Worm (Caenorhabditis elegans) whole organism, mixed stage, embryonic: ENCODE measurements around the gene C25F9.14.

Experiments used
- M03D4.4 ChIP-seq: sonication (generic microtip); optimal IDR thresholded peaks from 2 replicates; lab custom pipeline; 2017; ENCODE audit warnings: mild to moderate bottlenecking, missing genetic modification characterization, missing compliant biosample characterization
- ceh-39 ChIP-seq: fragments of 150-350 bp; optimal IDR thresholded peaks from 2 replicates; lab custom pipeline; 2014; ENCODE audit warnings: missing biosample characterization, missing genetic modification characterization
- drap-1 ChIP-seq: fragments of 200-800 bp; sonication (Bioruptor generic); optimal IDR thresholded peaks from 3 replicates; lab custom pipeline; 2018; ENCODE audit warnings: mild to moderate bottlenecking, missing genetic modification characterization, missing compliant biosample characterization

DNA sequence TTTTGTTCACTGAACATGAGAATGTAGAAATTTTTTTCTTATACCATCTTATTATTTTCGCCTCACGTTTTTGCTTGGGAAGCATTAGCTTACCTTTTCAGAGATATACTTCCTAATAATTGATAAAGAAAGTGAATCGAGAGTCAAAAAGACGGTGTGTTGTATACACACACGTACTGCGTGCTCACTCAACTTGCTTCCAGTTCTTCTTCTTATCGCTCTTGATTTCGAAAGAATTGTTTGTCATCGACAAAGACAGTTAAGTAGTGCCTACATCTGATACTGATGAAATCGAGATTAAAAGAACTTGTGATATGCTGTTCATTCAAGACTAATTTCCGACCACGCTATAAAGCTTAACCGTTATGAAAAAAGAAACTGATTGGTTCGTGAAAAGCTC, 25.6 kb upstream of the C25F9.14 start, which contains the start of gene C25F9.5:
- TF ChIP-seq M03D4.4, result no peak
- TF ChIP-seq drap-1, result no peak
- no peak for TF ChIP-seq ceh-39 (tag; lab: Kevin White, UChicago)
